Worm (Caenorhabditis elegans) whole organism, young adult: ENCODE results near the gene spd-3.

Experiments used
- B0261.1 ChIP-seq: sonication (generic microtip); optimal IDR thresholded peaks from 2 replicates; lab custom pipeline; 2016; ENCODE audit warnings: mild to moderate bottlenecking, missing genetic modification characterization, moderate library complexity, missing compliant biosample characterization
- C17E4.6 ChIP-seq: fragments of 200-800 bp; sonication (Bioruptor generic); IDR thresholded peaks from 2 replicates; pipeline ENCODE4 v1.3.6; 2022; ENCODE audit warnings: missing genetic modification reagents, missing genetic modification characterization, missing compliant biosample characterization
- F22D6.2 ChIP-seq: sonication (generic microtip); optimal IDR thresholded peaks from 2 replicates; lab custom pipeline; 2016; ENCODE audit warnings: mild to moderate bottlenecking, missing genetic modification characterization, missing compliant biosample characterization
- F33H1.4 ChIP-seq: fragments of 200-800 bp; sonication (Bioruptor generic); IDR thresholded peaks from 2 replicates; pipeline ENCODE4 v1.3.6; 2022; ENCODE audit warnings: missing genetic modification reagents, missing genetic modification characterization, missing compliant biosample characterization
- F37B4.10 ChIP-seq: fragments of 200-800 bp; sonication (Bioruptor generic); IDR thresholded peaks from 2 replicates; pipeline ENCODE4 v1.3.6; 2022; ENCODE audit warnings: missing genetic modification characterization, missing compliant biosample characterization
- K12H6.12 ChIP-seq: fragments of 200-800 bp; sonication (Bioruptor generic); optimal IDR thresholded peaks from 2 replicates; lab custom pipeline; 2018; ENCODE audit warnings: mild to moderate bottlenecking, missing genetic modification characterization, missing compliant biosample characterization
- Y53F4B.3 ChIP-seq: fragments of 200-800 bp; sonication (Bioruptor generic); IDR thresholded peaks from 2 replicates; pipeline ENCODE4 v1.3.6; 2022; ENCODE audit warnings: missing genetic modification reagents, missing genetic modification characterization, missing compliant biosample characterization
- ZK185.1 ChIP-seq: sonication (generic microtip); optimal IDR thresholded peaks from 2 replicates; lab custom pipeline; 2016; ENCODE audit warnings: mild to moderate bottlenecking, missing genetic modification characterization, missing compliant biosample characterization; ENCODE audit not compliant: poor library complexity, severe bottlenecking
- akir-1 ChIP-seq: fragments of 200-800 bp; sonication (Bioruptor generic); optimal IDR thresholded peaks from 2 replicates; lab custom pipeline; 2018; ENCODE audit warnings: mild to moderate bottlenecking, missing genetic modification characterization, moderate library complexity, missing compliant biosample characterization
- ama-1 ChIP-seq, 3 experiments: fragments of 150-350 bp in 1 of 3; sonication (generic microtip) in 2 of 3; optimal IDR thresholded peaks; 2 replicates each; lab custom pipeline; 2014 to 2018; ENCODE audit warnings: missing biosample characterization in 2 of 3, missing genetic modification characterization in 2 of 3, missing genetic modification reagents in 2 of 3
- aptf-2 ChIP-seq: fragments of 200-800 bp; sonication (Bioruptor generic); conservative IDR thresholded peaks from 2 replicates; pipeline ENCODE4 v1.3.6; 2022; ENCODE audit warnings: missing genetic modification reagents, missing genetic modification characterization, missing compliant biosample characterization
- athp-1 ChIP-seq: sonication (generic microtip); optimal IDR thresholded peaks from 2 replicates; lab custom pipeline; 2017; ENCODE audit warnings: mild to moderate bottlenecking, missing genetic modification characterization, missing compliant biosample characterization
- attf-5 ChIP-seq: fragments of 200-800 bp; sonication (Bioruptor generic); optimal IDR thresholded peaks from 2 replicates; lab custom pipeline; 2018; ENCODE audit warnings: mild to moderate bottlenecking, missing genetic modification characterization, missing compliant biosample characterization
- attf-6 ChIP-seq: fragments of 200-800 bp; sonication (Bioruptor generic); IDR thresholded peaks from 2 replicates; pipeline ENCODE4 v1.3.6; 2022; ENCODE audit warnings: missing genetic modification reagents, missing genetic modification characterization, missing compliant biosample characterization
- ccch-3 ChIP-seq: fragments of 200-800 bp; sonication (Bioruptor generic); optimal IDR thresholded peaks from 2 replicates; lab custom pipeline; 2018; ENCODE audit warnings: mild to moderate bottlenecking, missing genetic modification characterization, missing compliant biosample characterization
- cebp-1 ChIP-seq, 2 experiments: fragments of 200-800 bp in 1 of 2; sonication (Bioruptor generic) in 1 of 2; sonication (generic microtip) in 1 of 2; IDR thresholded peaks in 1 of 2; optimal IDR thresholded peaks in 1 of 2; 2 replicates each; pipeline versions ENCODE4 v1.3.6 to Lab custom; 2017 to 2022; ENCODE audit warnings: missing compliant biosample characterization in 2 of 2, missing genetic modification characterization in 2 of 2, mild to moderate bottlenecking in 1 of 2, missing genetic modification reagents in 1 of 2, moderate library complexity in 1 of 2
- ceh-58 ChIP-seq: fragments of 200-800 bp; sonication (Bioruptor generic); IDR thresholded peaks from 2 replicates; pipeline ENCODE4 v1.3.6; 2022; ENCODE audit warnings: missing genetic modification characterization, missing compliant biosample characterization
- chd-7 ChIP-seq: sonication (generic microtip); optimal IDR thresholded peaks from 2 replicates; lab custom pipeline; 2016; ENCODE audit warnings: mild to moderate bottlenecking, missing genetic modification characterization, moderate library complexity, missing compliant biosample characterization
- die-1 ChIP-seq: sonication (generic microtip); optimal IDR thresholded peaks from 2 replicates; lab custom pipeline; 2016; ENCODE audit warnings: missing genotype, mild to moderate bottlenecking, missing genetic modification characterization, missing compliant biosample characterization
- dpl-1 ChIP-seq: fragments of 150-350 bp; optimal IDR thresholded peaks from 2 replicates; lab custom pipeline; 2014; ENCODE audit warnings: missing biosample characterization, missing genetic modification reagents, missing genetic modification characterization
- efl-1 ChIP-seq: fragments of 150-350 bp; optimal IDR thresholded peaks from 2 replicates; lab custom pipeline; 2014; ENCODE audit warnings: missing biosample characterization, missing genetic modification reagents, missing genetic modification characterization
- egrh-3 ChIP-seq: fragments of 200-800 bp; sonication (Bioruptor generic); IDR thresholded peaks from 2 replicates; pipeline ENCODE4 v1.3.6; 2022; ENCODE audit warnings: missing genetic modification reagents, missing genetic modification characterization, missing compliant biosample characterization
- ekl-4 ChIP-seq: fragments of 200-800 bp; sonication (Bioruptor generic); IDR thresholded peaks from 2 replicates; pipeline ENCODE4 v1.3.6; 2022; ENCODE audit warnings: missing genetic modification reagents, missing genetic modification characterization, missing compliant biosample characterization
- ets-4 ChIP-seq: fragments of 200-800 bp; sonication (Bioruptor generic); optimal IDR thresholded peaks from 2 replicates; lab custom pipeline; 2018; ENCODE audit warnings: mild to moderate bottlenecking, missing genetic modification characterization, missing compliant biosample characterization
- gei-17 ChIP-seq: fragments of 200-800 bp; sonication (Bioruptor generic); optimal IDR thresholded peaks from 2 replicates; lab custom pipeline; 2018; ENCODE audit warnings: mild to moderate bottlenecking, missing genetic modification characterization, missing compliant biosample characterization
- hmg-20 ChIP-seq: fragments of 200-800 bp; sonication (Bioruptor generic); IDR thresholded peaks from 2 replicates; pipeline ENCODE4 v1.3.6; 2022; ENCODE audit warnings: missing genetic modification reagents, missing genetic modification characterization, missing compliant biosample characterization
- hsf-1 ChIP-seq: fragments of 200-800 bp; sonication (Bioruptor generic); IDR thresholded peaks from 2 replicates; pipeline ENCODE4 v1.3.6; 2022; ENCODE audit warnings: missing genetic modification reagents, missing genetic modification characterization, missing compliant biosample characterization
- lsl-1 ChIP-seq: fragments of 200-800 bp; sonication (Bioruptor generic); optimal IDR thresholded peaks from 2 replicates; lab custom pipeline; 2018; ENCODE audit warnings: mild to moderate bottlenecking, missing genetic modification characterization, moderate library complexity, missing compliant biosample characterization
- madf-3 ChIP-seq: fragments of 200-800 bp; sonication (Bioruptor generic); IDR thresholded peaks from 2 replicates; pipeline ENCODE4 v1.3.6; 2022; ENCODE audit warnings: missing genetic modification reagents, missing genetic modification characterization, missing compliant biosample characterization
- nhr-80 ChIP-seq: sonication (generic microtip); optimal IDR thresholded peaks from 2 replicates; lab custom pipeline; 2016; ENCODE audit warnings: missing genetic modification characterization, missing compliant biosample characterization
- rcor-1 ChIP-seq: fragments of 200-800 bp; sonication (Bioruptor generic); IDR thresholded peaks from 2 replicates; pipeline ENCODE4 v1.3.6; 2022; ENCODE audit warnings: missing genetic modification reagents, missing genetic modification characterization, missing compliant biosample characterization
- rec-8 ChIP-seq, 2 experiments: sonication (generic microtip); optimal IDR thresholded peaks; 2 replicates each; lab custom pipeline; 2016; ENCODE audit warnings: mild to moderate bottlenecking in 2 of 2, missing genetic modification characterization in 2 of 2, missing genetic modification reagents in 2 of 2, missing genotype in 2 of 2, missing biosample characterization in 1 of 2, missing compliant biosample characterization in 1 of 2, moderate library complexity in 1 of 2
- rpc-1 ChIP-seq, 2 experiments: fragments of 150-350 bp in 1 of 2; sonication (generic microtip) in 1 of 2; optimal IDR thresholded peaks; 2 replicates each; lab custom pipeline; 2014 to 2018; ENCODE audit warnings: missing biosample characterization in 1 of 2, missing genetic modification characterization in 1 of 2, missing genetic modification reagents in 1 of 2, missing genotype in 1 of 2
- sdz-38 ChIP-seq: sonication (generic microtip); optimal IDR thresholded peaks from 2 replicates; lab custom pipeline; 2016; ENCODE audit warnings: missing genotype, missing genetic modification characterization, missing compliant biosample characterization
- sea-2 ChIP-seq: fragments of 200-800 bp; sonication (Bioruptor generic); IDR thresholded peaks from 2 replicates; pipeline ENCODE4 v1.3.6; 2022; ENCODE audit warnings: missing genetic modification characterization, missing compliant biosample characterization
- snpc-1.1 ChIP-seq: sonication (generic microtip); optimal IDR thresholded peaks from 2 replicates; lab custom pipeline; 2017; ENCODE audit warnings: missing genetic modification characterization, mild to moderate bottlenecking, missing compliant biosample characterization, antibody characterized with exemption, moderate library complexity, missing genotype, missing genetic modification reagents; ENCODE audit not compliant: insufficient read depth
- snpc-1.3 ChIP-seq: sonication (generic microtip); optimal IDR thresholded peaks from 2 replicates; lab custom pipeline; 2017; ENCODE audit warnings: missing genetic modification characterization, mild to moderate bottlenecking, missing compliant biosample characterization, antibody characterized with exemption, moderate library complexity, missing genotype, missing genetic modification reagents; ENCODE audit not compliant: insufficient read depth
- snpc-3.4 ChIP-seq: sonication (generic microtip); optimal IDR thresholded peaks from 2 replicates; lab custom pipeline; 2017; ENCODE audit warnings: missing genetic modification characterization, mild to moderate bottlenecking, missing compliant biosample characterization, antibody characterized with exemption, moderate library complexity, missing genotype, missing genetic modification reagents
- tbp1 ChIP-seq: fragments of 200-800 bp; sonication (Bioruptor generic); optimal IDR thresholded peaks from 2 replicates; lab custom pipeline; 2018; ENCODE audit warnings: mild to moderate bottlenecking, missing genetic modification characterization, missing compliant biosample characterization
- tlf-1 ChIP-seq: fragments of 200-800 bp; sonication (Bioruptor generic); optimal IDR thresholded peaks from 2 replicates; lab custom pipeline; 2018; ENCODE audit warnings: mild to moderate bottlenecking, missing genetic modification characterization, missing compliant biosample characterization
- xnd-1 ChIP-seq: sonication (generic microtip); optimal IDR thresholded peaks from 2 replicates; lab custom pipeline; 2016; ENCODE audit warnings: missing genotype, missing genetic modification reagents, missing genetic modification characterization, missing compliant biosample characterization
- zfh-2 ChIP-seq: fragments of 200-800 bp; sonication (Bioruptor generic); conservative IDR thresholded peaks from 2 replicates; pipeline ENCODE4 v1.3.6; 2022; ENCODE audit warnings: missing genetic modification reagents, missing genetic modification characterization, missing compliant biosample characterization
- ztf-25 ChIP-seq: fragments of 200-800 bp; sonication (Bioruptor generic); IDR thresholded peaks from 2 replicates; pipeline ENCODE4 v1.3.6; 2022; ENCODE audit warnings: missing genetic modification reagents, missing genetic modification characterization, missing compliant biosample characterization
- ztf-28 ChIP-seq: fragments of 200-800 bp; sonication (Bioruptor generic); IDR thresholded peaks from 2 replicates; pipeline ENCODE4 v1.3.6; 2022; ENCODE audit warnings: missing genetic modification reagents, missing genetic modification characterization, missing compliant biosample characterization
- ztf-6 ChIP-seq: fragments of 200-800 bp; sonication (Bioruptor generic); IDR thresholded peaks from 2 replicates; pipeline ENCODE4 v1.3.6; 2022; ENCODE audit warnings: missing genetic modification reagents, missing genetic modification characterization, missing compliant biosample characterization

spd-3 gene

DNA sequence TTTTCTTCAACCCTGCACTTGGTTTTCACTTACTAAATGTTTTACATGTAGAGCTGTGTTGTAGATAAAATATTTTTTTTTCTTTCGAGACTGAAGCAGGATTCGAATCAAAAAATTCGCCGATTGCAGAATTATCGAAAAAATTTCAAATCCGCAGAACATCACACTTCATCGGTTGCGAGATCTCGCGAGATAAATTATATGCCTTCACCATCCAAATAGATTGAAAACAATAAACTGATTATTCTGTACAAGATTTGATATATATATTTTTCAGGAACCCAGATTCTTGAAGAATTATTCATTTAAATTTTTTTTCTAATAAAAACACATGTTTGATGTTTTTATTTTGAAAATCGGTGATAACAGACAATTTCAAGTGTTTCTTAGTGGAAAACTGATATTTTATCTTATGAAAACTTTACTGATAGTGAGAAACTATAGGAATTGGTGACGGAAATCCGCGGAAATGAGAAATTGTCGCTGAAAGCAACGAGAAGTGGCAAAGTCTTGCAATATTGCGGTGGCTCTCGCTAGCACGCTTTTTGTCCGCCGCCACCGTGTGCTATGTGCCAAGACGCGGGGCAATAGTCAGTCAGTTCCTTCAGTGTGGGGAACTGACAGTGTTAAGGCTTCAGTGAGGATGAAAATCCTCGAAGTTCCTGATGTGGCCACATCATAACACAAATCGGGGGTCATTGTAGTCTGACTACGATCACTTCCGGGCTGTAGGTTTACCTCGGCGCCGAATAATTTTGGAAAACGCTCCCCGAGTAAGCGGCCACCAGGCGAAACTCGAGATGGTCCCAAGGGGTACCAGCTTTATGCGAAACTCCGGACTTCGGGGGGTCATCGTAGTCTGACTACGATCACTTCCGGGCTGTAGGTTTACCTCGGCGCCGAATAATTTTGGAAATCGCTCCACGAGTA is 30.1 kb downstream of the spd-3 start:
- TF ChIP-seq sea-2: no peak
- no peak for TF ChIP-seq rec-8 (tag; optimal IDR thresholded peaks at IDR 0.05; lab: Kevin White, UChicago)
- peak; percentile 92 for TF ChIP-seq snpc-1.1 (tag; lab: Kevin White, UChicago)
- TF ChIP-seq rpc-1 (optimal IDR thresholded peaks at IDR 0.05; lab: Kevin White, UChicago): no peak
- no peak for TF ChIP-seq rpc-1 (tag; optimal IDR thresholded peaks at IDR 0.05; lab: Kevin White, UChicago)
- peak; percentile 50 for TF ChIP-seq lsl-1
- no peak for TF ChIP-seq F37B4.10 (GFP tag; lab: Robert Waterston, UW)
- TF ChIP-seq Y53F4B.3 (GFP tag; lab: Robert Waterston, UW): no peak
- TF ChIP-seq ekl-4 (GFP tag; lab: Robert Waterston, UW): no peak; the same call in none of the 2 replicates
- TF ChIP-seq sdz-38 (tag; lab: Kevin White, UChicago): no peak
- no peak for TF ChIP-seq akir-1 (GFP tag; lab: Kevin White, UChicago)
- no peak for TF ChIP-seq dpl-1 (GFP tag; lab: Kevin White, UChicago)
- TF ChIP-seq ztf-25 (GFP tag; lab: Robert Waterston, UW): no peak
- no peak for TF ChIP-seq tlf-1 (GFP tag; lab: Kevin White, UChicago)
- peak; percentile 37; the same call in 1 of the 2 replicates for TF ChIP-seq madf-3
- no peak for TF ChIP-seq attf-5 (GFP tag; lab: Kevin White, UChicago)
- peak; percentile 60 for TF ChIP-seq chd-7 (tag; lab: Kevin White, UChicago)
- no peak for TF ChIP-seq die-1 (tag; lab: Kevin White, UChicago)
- TF ChIP-seq rcor-1 (GFP tag; lab: Robert Waterston, UW): peak; percentile 29; the same call in 1 of the 2 replicates
- no peak for TF ChIP-seq K12H6.12 (tag; lab: Kevin White, UChicago)
- no peak for TF ChIP-seq C17E4.6 (GFP tag; lab: Robert Waterston, UW)
- TF ChIP-seq snpc-1.3: no peak
- TF ChIP-seq ama-1 (optimal IDR thresholded peaks at IDR 0.05; lab: Kevin White, UChicago): no peak
- no peak for TF ChIP-seq ama-1 (GFP tag; optimal IDR thresholded peaks at IDR 0.05; lab: Kevin White, UChicago)
- TF ChIP-seq hmg-20 (GFP tag; lab: Robert Waterston, UW): no peak
- TF ChIP-seq ceh-58 (GFP tag; lab: Robert Waterston, UW): no peak
- no peak for TF ChIP-seq B0261.1 (tag; lab: Kevin White, UChicago)
- TF ChIP-seq ztf-6 (GFP tag; lab: Robert Waterston, UW): no peak
- TF ChIP-seq aptf-2 (GFP tag; lab: Robert Waterston, UW): no peak
- TF ChIP-seq gei-17 (GFP tag; lab: Kevin White, UChicago): no peak
- no peak for TF ChIP-seq athp-1 (tag; lab: Kevin White, UChicago)
- TF ChIP-seq F22D6.2: no peak
- peak; percentile 63 for TF ChIP-seq tbp1 (GFP tag; lab: Kevin White, UChicago)
- no peak; the same call in 1 of the 2 replicates for TF ChIP-seq F33H1.4
- TF ChIP-seq hsf-1 (GFP tag; lab: Robert Waterston, UW): 0 out of 2 replicates have a peak, but pooled peaks have one; percentile 34
- TF ChIP-seq efl-1 (GFP tag; lab: Kevin White, UChicago): no peak
- TF ChIP-seq ZK185.1 (tag; lab: Kevin White, UChicago): peak; percentile 50
- no peak for TF ChIP-seq ccch-3 (GFP tag; lab: Kevin White, UChicago)
- TF ChIP-seq ets-4: no peak
- no peak for TF ChIP-seq egrh-3 (GFP tag; lab: Robert Waterston, UW)
- TF ChIP-seq attf-6 (GFP tag; lab: Robert Waterston, UW): no peak
- no peak for TF ChIP-seq cebp-1 (GFP tag; IDR thresholded peaks at IDR 0.05; lab: Robert Waterston, UW)
- peak; percentile 5 for TF ChIP-seq cebp-1 (tag; optimal IDR thresholded peaks at IDR 0.05; lab: Kevin White, UChicago)
- TF ChIP-seq ztf-28: no peak
- peak; percentile 85; the same call in 1 of the 2 replicates for TF ChIP-seq zfh-2
- TF ChIP-seq xnd-1 (tag; lab: Kevin White, UChicago): no peak
- TF ChIP-seq snpc-3.4: peak; percentile 75
- TF ChIP-seq nhr-80 (tag; lab: Kevin White, UChicago): no peak
